Fruit fly (Drosophila melanogaster): Measurements from ENCODE around the gene vn.

Gene vn

dm6 chr3L:5835887-5836646 lies 9.4 kb downstream of the vn start (continued):
- no peak for TF ChIP-seq Lpt (GFP tag; optimal IDR thresholded peaks at IDR 0.05)
- no peak for TF ChIP-seq CG15336 (GFP tag; IDR thresholded peaks at IDR 0.05)
- TF ChIP-seq CG6792 (GFP tag; optimal IDR thresholded peaks at IDR 0.05) = peak; percentile 35
- no peak for TF ChIP-seq eg (GFP tag; IDR thresholded peaks at IDR 0.05)
- TF ChIP-seq Hr39 (GFP tag; optimal IDR thresholded peaks at IDR 0.05) = peak; percentile 40
- TF ChIP-seq Smox (GFP tag; optimal IDR thresholded peaks at IDR 0.05) = peak; percentile 28
- TF ChIP-seq CG3919 (GFP tag; optimal IDR thresholded peaks at IDR 0.05) = peak; percentile 51
- peak; percentile 55 for TF ChIP-seq Sox102F (GFP tag; optimal IDR thresholded peaks at IDR 0.05)
- no peak for TF ChIP-seq CG11902 (GFP tag; optimal IDR thresholded peaks at IDR 0.05)
- TF ChIP-seq dac (GFP tag; optimal IDR thresholded peaks at IDR 0.05) = no peak
- no peak for TF ChIP-seq spab (GFP tag; optimal IDR thresholded peaks at IDR 0.05)
- no peak for TF ChIP-seq CG6854 (GFP tag; optimal IDR thresholded peaks at IDR 0.05)
- peak; percentile 44 for TF ChIP-seq esn (GFP tag; optimal IDR thresholded peaks at IDR 0.05)
- peak; percentile 26 for TF ChIP-seq CG9139 (GFP tag; optimal IDR thresholded peaks at IDR 0.05)
- no peak for TF ChIP-seq net (GFP tag; optimal IDR thresholded peaks at IDR 0.05)
- peak; percentile 32 for TF ChIP-seq CG3032 (tag; optimal IDR thresholded peaks at IDR 0.05)
- peak; percentile 21 for TF ChIP-seq CG32006 (GFP tag; optimal IDR thresholded peaks at IDR 0.05)
- TF ChIP-seq CG7368 (GFP tag; optimal IDR thresholded peaks at IDR 0.05) = no peak
- no peak for TF ChIP-seq Blimp-1 (GFP tag; optimal IDR thresholded peaks at IDR 0.05)
- peak; percentile 34 for TF ChIP-seq achi (GFP tag; optimal IDR thresholded peaks at IDR 0.05)
- peak; percentile 15 for TF ChIP-seq vri (GFP tag; optimal IDR thresholded peaks at IDR 0.05)
- peak; percentile 49 for TF ChIP-seq Sox14 (GFP tag; optimal IDR thresholded peaks at IDR 0.05)
- TF ChIP-seq Eip78C (GFP tag) = peak; percentile 83
- no peak for TF ChIP-seq Hr38 (GFP tag; optimal IDR thresholded peaks at IDR 0.05)
- peak; percentile 27 for TF ChIP-seq topi (GFP tag; optimal IDR thresholded peaks at IDR 0.05)
- no peak for TF ChIP-seq Gug (GFP tag; IDR thresholded peaks at IDR 0.05)
- peak; percentile 40 for TF ChIP-seq CG10669 (GFP tag; optimal IDR thresholded peaks at IDR 0.05)
- TF ChIP-seq CG31627 (GFP tag; optimal IDR thresholded peaks at IDR 0.05) = peak; percentile 39
- TF ChIP-seq salr (GFP tag; optimal IDR thresholded peaks at IDR 0.05) = peak; percentile 17 to 28
- TF ChIP-seq Met (GFP tag; optimal IDR thresholded peaks at IDR 0.05) = peak; percentile 38
- TF ChIP-seq lz (GFP tag; optimal IDR thresholded peaks at IDR 0.05) = peak; percentile 39
- TF ChIP-seq cyc (GFP tag; optimal IDR thresholded peaks at IDR 0.05) = peak; percentile 32

- TF ChIP-seq Sox14 (GFP tag; optimal IDR thresholded peaks at IDR 0.05) (no peak), net (GFP tag; optimal IDR thresholded peaks at IDR 0.05) (no peak), Eip78C (GFP tag) (peak; percentile 61), Blimp-1 (GFP tag; optimal IDR thresholded peaks at IDR 0.05) (no peak), eg (GFP tag; IDR thresholded peaks at IDR 0.05) (0 out of 3 replicates have a peak, but pooled peaks have one; percentile 6), Ets96B (tag; optimal IDR thresholded peaks at IDR 0.05) (no peak), cyc (GFP tag; optimal IDR thresholded peaks at IDR 0.05) (no peak), CG15336 (GFP tag; IDR thresholded peaks at IDR 0.05) (0 out of 2 replicates have a peak, but pooled peaks have one; percentile 22), CG6163 (GFP tag; IDR thresholded peaks at IDR 0.05) (peak; percentile 9; the same call in 1 of the 3 replicates), CG3919 (GFP tag; optimal IDR thresholded peaks at IDR 0.05) (no peak), CG6808 (GFP tag; optimal IDR thresholded peaks at IDR 0.05) (no peak), CG8119 (GFP tag; IDR thresholded peaks at IDR 0.05) (no peak), salr (GFP tag; optimal IDR thresholded peaks at IDR 0.05) (no peak), Sox102F (GFP tag; optimal IDR thresholded peaks at IDR 0.05) (no peak), CG6854 (GFP tag; optimal IDR thresholded peaks at IDR 0.05) (peak; percentile 82), pdm3 (GFP tag; optimal IDR thresholded peaks at IDR 0.05) (no peak)
Measured at dm6 chr3L:5835431-5835830, 10.0 kb downstream of the vn start.

dm6 chr3L:5834798-5835197 lies 10.7 kb downstream of the vn start:
- TF ChIP-seq OdsH (GFP tag; optimal IDR thresholded peaks at IDR 0.05) (no peak), CG6808 (GFP tag; optimal IDR thresholded peaks at IDR 0.05) (no peak), Eip93F (GFP tag; optimal IDR thresholded peaks at IDR 0.05) (no peak), Eip75B (GFP tag; optimal IDR thresholded peaks at IDR 0.05) (no peak), CG11902 (GFP tag; optimal IDR thresholded peaks at IDR 0.05) (no peak), eg (GFP tag; IDR thresholded peaks at IDR 0.05) (no peak), esn (GFP tag; optimal IDR thresholded peaks at IDR 0.05) (no peak)

All from whole organism, prepupa.